Fruit fly (Drosophila melanogaster) whole organism, embryonic: ENCODE results near the gene CG15196.
A peak's percentile ranks its signal among the peaks of the same experiment; 100 is the strongest.

Source experiments
- CG18476 ChIP-seq: fragments of 200-800 bp; sonication (Bioruptor generic); optimal IDR thresholded peaks from 2 replicates; lab custom pipeline; 2016; ENCODE audit warnings: missing biosample characterization, mild to moderate bottlenecking, missing genetic modification characterization
- CG18599 ChIP-seq: fragments of 200-800 bp; sonication (Bioruptor generic); optimal IDR thresholded peaks from 3 replicates; lab custom pipeline; 2017; ENCODE audit warnings: missing biosample characterization, missing genetic modification characterization, mild to moderate bottlenecking, moderate library complexity, missing genetic modification reagents
- MTF-1 ChIP-seq: fragments of 200-800 bp; sonication (Bioruptor generic); optimal IDR thresholded peaks from 2 replicates; lab custom pipeline; 2018; ENCODE audit warnings: missing biosample characterization, mild to moderate bottlenecking, missing genetic modification characterization, borderline replicate concordance
- btn ChIP-seq: fragments of 200-800 bp; sonication (Bioruptor generic); optimal IDR thresholded peaks from 2 replicates; lab custom pipeline; 2016; ENCODE audit warnings: missing biosample characterization, missing genetic modification characterization
- klu ChIP-seq: fragments of 200-800 bp; sonication (Bioruptor generic); IDR thresholded peaks from 2 replicates; pipeline ENCODE4 v1.3.6; 2022; ENCODE audit warnings: missing biosample characterization, missing genetic modification characterization

dm6 chrX:11379139-11379538, 30.6 kb upstream of the CG15196 start:
- TF ChIP-seq CG18599 (GFP tag; lab: Kevin White, UChicago) (peak; percentile 72), klu (GFP tag; lab: Robert Waterston, UW) (no peak), btn (GFP tag; lab: Kevin White, UChicago) (no peak), MTF-1 (no peak), CG18476 (GFP tag; lab: Kevin White, UChicago) (no peak)
